Worm (Caenorhabditis elegans): Measurements from ENCODE around the gene tni-4.

DNA sequence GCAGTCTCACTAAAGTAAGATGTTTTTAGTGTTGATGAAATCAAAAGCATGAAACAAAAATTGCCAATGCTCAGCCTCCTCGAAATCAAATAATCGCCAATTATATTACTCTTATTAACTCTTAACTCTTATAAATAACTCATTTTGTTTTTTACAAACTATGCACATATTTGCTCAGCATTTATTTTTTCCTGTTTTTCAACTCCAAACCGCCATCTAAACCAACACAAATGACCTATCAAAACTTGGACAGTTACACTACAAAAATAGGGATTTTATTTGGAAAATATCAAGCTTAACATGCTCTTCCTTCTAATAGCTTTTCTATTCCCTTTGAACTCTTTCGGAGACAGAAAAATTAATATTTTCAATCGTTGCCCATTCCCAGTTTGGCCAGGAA is 24.2 kb downstream of the tni-4 start, which contains the start of gene thn-6:
- TF ChIP-seq flt-1 (GFP tag; IDR thresholded peaks at IDR 0.05) (no peak), klf-2 (GFP tag; conservative IDR thresholded peaks at IDR 0.05) (no peak), cog-1 (tag; optimal IDR thresholded peaks at IDR 0.05) (no peak)

All from whole organism, midembryonic.